Worm (Caenorhabditis elegans): ENCODE results near the gene pole-2.
A peak's percentile ranks its signal among the peaks of the same experiment; 100 is the strongest.

Gene pole-2

ce11 chrIV:8686510-8686909 lies at the start of gene pole-2:
Gene pole-2, minus strand, starts transcription at chrIV:8686610.
- no peak for TF ChIP-seq aly-2 (tag; optimal IDR thresholded peaks at IDR 0.05)
- TF ChIP-seq unc-62 (GFP tag; optimal IDR thresholded peaks at IDR 0.05): no peak
- TF ChIP-seq blmp-1 (tag; optimal IDR thresholded peaks at IDR 0.05; ENCODE audit: insufficient read depth): no peak
- TF ChIP-seq crh-2 (tag; optimal IDR thresholded peaks at IDR 0.05): no peak
- TF ChIP-seq snpc-4 (tag; optimal IDR thresholded peaks at IDR 0.05): no peak
- no peak for TF ChIP-seq ztf-11 (tag; optimal IDR thresholded peaks at IDR 0.05)
- no peak for TF ChIP-seq ztf-4 (tag; optimal IDR thresholded peaks at IDR 0.05)
- TF ChIP-seq mdl-1 (tag; optimal IDR thresholded peaks at IDR 0.05): no peak
- TF ChIP-seq ama-1 (optimal IDR thresholded peaks at IDR 0.05): no peak
- TF ChIP-seq lsy-2 (tag; optimal IDR thresholded peaks at IDR 0.05): no peak
- no peak for TF ChIP-seq skn-1 (tag; optimal IDR thresholded peaks at IDR 0.05)
- TF ChIP-seq ZK546.5 (tag; optimal IDR thresholded peaks at IDR 0.05): no peak
- TF ChIP-seq unc-55 (GFP tag; optimal IDR thresholded peaks at IDR 0.05): no peak
- no peak for TF ChIP-seq Y55F3AM.14 (GFP tag; optimal IDR thresholded peaks at IDR 0.05)
- no peak for TF ChIP-seq sma-3 (GFP tag; optimal IDR thresholded peaks at IDR 0.05)

DNA sequence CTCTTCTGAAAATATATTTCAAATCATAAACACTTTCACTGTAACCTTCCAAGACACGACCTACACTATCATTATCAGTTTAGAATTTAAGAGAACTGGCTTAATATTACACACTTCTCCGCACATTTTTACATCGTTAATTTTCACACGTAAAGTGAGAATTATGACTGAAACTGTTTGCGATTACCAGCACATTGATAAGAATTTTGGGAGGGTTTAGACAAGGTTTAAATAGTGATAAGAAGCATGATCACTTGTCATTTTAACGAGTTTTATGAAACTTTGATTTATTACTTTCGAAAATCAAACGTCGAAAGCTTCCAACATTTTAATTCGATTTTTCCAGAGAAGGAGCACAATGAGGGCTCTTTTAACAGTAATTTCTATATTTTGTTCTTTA lies 44.1 kb upstream of the pole-2 start, which contains the start of gene F21D5.3:
F21D5.3 (plus strand) TSS at position 347 of the 400 bp plus-strand sequence.
- TF ChIP-seq nhr-25 (tag; optimal IDR thresholded peaks at IDR 0.05) (no peak), R02D3.7 (tag; optimal IDR thresholded peaks at IDR 0.05) (no peak), elt-1 (tag; optimal IDR thresholded peaks at IDR 0.05) (no peak), lin-13 (GFP tag; optimal IDR thresholded peaks at IDR 0.05) (no peak), gmeb-1 (tag; optimal IDR thresholded peaks at IDR 0.05) (peak; percentile 16), zag-1 (tag; optimal IDR thresholded peaks at IDR 0.05) (no peak), Y55F3AM.14 (GFP tag; optimal IDR thresholded peaks at IDR 0.05) (no peak), ZK546.5 (tag; optimal IDR thresholded peaks at IDR 0.05) (no peak), nhr-11 (tag; optimal IDR thresholded peaks at IDR 0.05) (no peak), blmp-1 (tag; optimal IDR thresholded peaks at IDR 0.05; ENCODE audit: insufficient read depth) (no peak), nhr-10 (tag; optimal IDR thresholded peaks at IDR 0.05) (no peak), alr-1 (tag; optimal IDR thresholded peaks at IDR 0.05) (no peak), aly-2 (tag; optimal IDR thresholded peaks at IDR 0.05) (no peak), crh-2 (tag; optimal IDR thresholded peaks at IDR 0.05) (peak; percentile 41), sma-9 (GFP tag; optimal IDR thresholded peaks at IDR 0.05) (peak; percentile 42), sma-9 (tag; optimal IDR thresholded peaks at IDR 0.05) (no peak), sem-4 (tag; optimal IDR thresholded peaks at IDR 0.05) (no peak), fos-1 (tag; optimal IDR thresholded peaks at IDR 0.05) (peak; percentile 94), skn-1 (tag; optimal IDR thresholded peaks at IDR 0.05) (no peak), nhr-23 (tag; optimal IDR thresholded peaks at IDR 0.05) (no peak), C34F6.9 (tag; optimal IDR thresholded peaks at IDR 0.05) (no peak), lsy-2 (tag; optimal IDR thresholded peaks at IDR 0.05) (no peak), ama-1 (optimal IDR thresholded peaks at IDR 0.05) (no peak), mbf-1 (tag; optimal IDR thresholded peaks at IDR 0.05) (no peak), mab-5 (tag; optimal IDR thresholded peaks at IDR 0.05) (no peak), nhr-77 (tag; optimal IDR thresholded peaks at IDR 0.05) (no peak), unc-55 (GFP tag; optimal IDR thresholded peaks at IDR 0.05) (no peak)

DNA sequence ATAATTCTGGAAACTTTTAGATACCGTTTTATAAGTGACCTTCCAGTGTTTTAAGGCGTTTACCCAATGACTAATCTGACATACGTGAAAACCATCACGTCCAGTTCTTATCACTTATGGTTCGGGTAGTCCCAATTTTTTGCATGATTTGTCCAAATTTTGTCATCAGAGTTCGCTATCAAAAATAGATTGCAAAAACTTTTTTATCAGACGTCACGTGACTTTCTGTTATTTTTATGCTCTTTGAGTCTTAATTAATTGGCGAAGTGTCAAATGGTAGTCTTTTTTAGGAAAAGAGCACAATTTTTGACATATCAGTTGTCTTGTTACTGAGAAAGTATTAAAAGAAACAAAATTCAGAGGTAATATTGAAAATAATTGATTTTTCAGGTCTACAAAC lies 43.2 kb upstream of the pole-2 start:
- TF ChIP-seq lin-39 (tag; optimal IDR thresholded peaks at IDR 0.05) (no peak), fos-1 (tag; optimal IDR thresholded peaks at IDR 0.05) (peak; percentile 16), crh-2 (tag; optimal IDR thresholded peaks at IDR 0.05) (peak; percentile 1), sma-9 (GFP tag; optimal IDR thresholded peaks at IDR 0.05) (peak; percentile 38), sma-9 (tag; optimal IDR thresholded peaks at IDR 0.05) (no peak)

ce11 chrIV:8728122-8728521 lies 41.7 kb upstream of the pole-2 start, which contains the start of gene otub-3:
Gene otub-3, plus strand, starts transcription at chrIV:8728177.
- TF ChIP-seq R02D3.7 (tag; optimal IDR thresholded peaks at IDR 0.05) (no peak), mdl-1 (tag; optimal IDR thresholded peaks at IDR 0.05) (no peak), fos-1 (tag; optimal IDR thresholded peaks at IDR 0.05) (no peak), unc-39 (tag; optimal IDR thresholded peaks at IDR 0.05) (no peak), elt-3 (tag; optimal IDR thresholded peaks at IDR 0.05) (no peak), dmd-4 (tag; optimal IDR thresholded peaks at IDR 0.05) (no peak), Y55F3AM.14 (GFP tag; optimal IDR thresholded peaks at IDR 0.05) (no peak), nhr-25 (tag; optimal IDR thresholded peaks at IDR 0.05) (no peak), gmeb-1 (tag; optimal IDR thresholded peaks at IDR 0.05) (no peak), ztf-4 (tag; optimal IDR thresholded peaks at IDR 0.05) (no peak), sma-9 (GFP tag; optimal IDR thresholded peaks at IDR 0.05) (no peak), sma-9 (tag; optimal IDR thresholded peaks at IDR 0.05) (no peak), elt-1 (tag; optimal IDR thresholded peaks at IDR 0.05) (no peak), snpc-4 (tag; optimal IDR thresholded peaks at IDR 0.05) (no peak), ztf-11 (tag; optimal IDR thresholded peaks at IDR 0.05) (no peak)
